Fruit fly (Drosophila melanogaster): ENCODE data around the gene beta-Spec.

Gene beta-Spec

DNA sequence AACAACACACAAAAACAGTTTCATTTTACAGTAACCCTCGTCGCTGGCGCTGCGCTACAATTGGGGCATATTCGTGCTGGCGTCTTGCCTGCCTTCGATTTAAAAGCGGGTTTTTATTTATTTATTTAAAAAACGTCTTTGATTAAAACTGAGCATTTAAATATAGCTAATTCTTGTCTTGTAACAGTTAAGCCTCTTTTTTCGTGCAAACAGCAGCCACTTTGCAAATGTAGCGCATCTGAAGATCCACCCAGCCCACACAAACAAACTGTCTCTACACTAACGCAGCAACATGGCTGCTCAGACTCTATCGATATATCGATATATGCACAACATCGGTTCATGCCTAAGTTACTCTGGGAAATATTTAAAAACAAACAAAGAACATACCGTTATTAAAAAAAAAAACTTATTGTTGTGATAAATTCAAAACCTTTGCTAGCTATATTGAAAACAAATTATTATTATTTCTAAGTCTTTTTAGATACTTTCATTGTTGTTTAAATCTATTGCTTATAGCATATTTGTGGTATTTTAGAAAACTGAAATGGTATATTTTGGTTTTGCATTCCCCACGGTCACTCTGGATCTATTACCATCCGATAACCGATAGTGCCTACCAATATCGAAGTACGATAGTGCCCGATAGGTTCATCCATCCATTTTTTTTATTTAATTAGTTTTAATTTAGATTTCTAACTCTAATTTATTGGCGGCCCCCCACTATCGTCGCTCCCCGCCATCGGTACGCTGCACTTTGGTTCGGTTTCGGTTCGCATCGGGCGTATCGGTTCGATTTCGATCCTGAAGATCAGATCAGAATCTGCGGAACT lies 45.8 kb downstream of the beta-Spec start, which contains the start of the genes CG8188 and par-6 (continued):
- peak; percentile 85 for TF ChIP-seq dmrt11E (tag; optimal IDR thresholded peaks at IDR 0.05)
- TF ChIP-seq crol (GFP tag; IDR thresholded peaks at IDR 0.05): no peak
- TF ChIP-seq CG1792 (GFP tag; optimal IDR thresholded peaks at IDR 0.05): peak; percentile 77
- peak; percentile 49 for TF ChIP-seq CG6654 (GFP tag; optimal IDR thresholded peaks at IDR 0.05)
- TF ChIP-seq mam (GFP tag; optimal IDR thresholded peaks at IDR 0.05): peak; percentile 92
- peak; percentile 81 for TF ChIP-seq gcm (GFP tag; optimal IDR thresholded peaks at IDR 0.05)
- peak; percentile 90 for TF ChIP-seq CG9817 (tag; optimal IDR thresholded peaks at IDR 0.05)
- TF ChIP-seq CG11504 (tag; optimal IDR thresholded peaks at IDR 0.05): peak; percentile 82
- peak; percentile 76 for TF ChIP-seq CG11085 (GFP tag; IDR thresholded peaks at IDR 0.05)
- TF ChIP-seq CG5245 (GFP tag; optimal IDR thresholded peaks at IDR 0.05): peak; percentile 70
- TF ChIP-seq CG7271 (tag; optimal IDR thresholded peaks at IDR 0.05): peak; percentile 31
- peak; percentile 46 for TF ChIP-seq CG1024 (GFP tag; IDR thresholded peaks at IDR 0.05)
- peak; percentile 89 for TF ChIP-seq esg (GFP tag; conservative IDR thresholded peaks at IDR 0.05)
- TF ChIP-seq Rfx (GFP tag; IDR thresholded peaks at IDR 0.05): peak; percentile 92
- TF ChIP-seq onecut (GFP tag; IDR thresholded peaks at IDR 0.05): peak; percentile 50
- no peak for TF ChIP-seq bigmax (GFP tag; optimal IDR thresholded peaks at IDR 0.05)
- peak; percentile 87 for TF ChIP-seq CG12942 (GFP tag; optimal IDR thresholded peaks at IDR 0.05)
- peak; percentile 84 for TF ChIP-seq CrebB (tag; optimal IDR thresholded peaks at IDR 0.05)
- TF ChIP-seq bsh (GFP tag; optimal IDR thresholded peaks at IDR 0.05): peak; percentile 51 to 86
- TF ChIP-seq CG12744 (GFP tag; optimal IDR thresholded peaks at IDR 0.05): peak; percentile 81
- no peak for TF ChIP-seq Hr39 (optimal IDR thresholded peaks at IDR 0.05)
- peak; percentile 90 for TF ChIP-seq ci (GFP tag; IDR thresholded peaks at IDR 0.05)
- TF ChIP-seq nom (GFP tag; optimal IDR thresholded peaks at IDR 0.05): peak; percentile 60
- TF ChIP-seq Bteb2 (GFP tag; optimal IDR thresholded peaks at IDR 0.05): peak; percentile 76
- TF ChIP-seq CG1602 (GFP tag; optimal IDR thresholded peaks at IDR 0.05): peak; percentile 90
- peak; percentile 79 for TF ChIP-seq ssp (GFP tag; IDR thresholded peaks at IDR 0.05)
- TF ChIP-seq CG15073 (GFP tag; optimal IDR thresholded peaks at IDR 0.05): peak; percentile 64
- peak; percentile 79 for TF ChIP-seq vfl (GFP tag; optimal IDR thresholded peaks at IDR 0.05)
- no peak for TF ChIP-seq cad (GFP tag; optimal IDR thresholded peaks at IDR 0.05)
- peak; percentile 99 for TF ChIP-seq Med (GFP tag)
- peak; percentile 80 for TF ChIP-seq HmgD (GFP tag; optimal IDR thresholded peaks at IDR 0.05)
- TF ChIP-seq org-1 (GFP tag; optimal IDR thresholded peaks at IDR 0.05): peak; percentile 68
- TF ChIP-seq chinmo (GFP tag; IDR thresholded peaks at IDR 0.05; ENCODE audit: partially characterized antibody): peak; percentile 68; the same call in 2 of the 4 replicates
- TF ChIP-seq tll (GFP tag; optimal IDR thresholded peaks at IDR 0.05): peak in 1 of 2 experiments; percentile 50
- TF ChIP-seq CG10565 (GFP tag; optimal IDR thresholded peaks at IDR 0.05): peak; percentile 44
- TF ChIP-seq disco-r (GFP tag; optimal IDR thresholded peaks at IDR 0.05): peak; percentile 63
- TF ChIP-seq mirr (GFP tag; optimal IDR thresholded peaks at IDR 0.05): peak; percentile 71
- TF ChIP-seq gem (tag; optimal IDR thresholded peaks at IDR 0.05): peak; percentile 91
- TF ChIP-seq Nf-YB (GFP tag; optimal IDR thresholded peaks at IDR 0.05): peak; percentile 65
- TF ChIP-seq CG11723 (GFP tag; optimal IDR thresholded peaks at IDR 0.05): peak; percentile 63
- TF ChIP-seq ranshi (GFP tag; IDR thresholded peaks at IDR 0.05): peak; percentile 87
- peak; percentile 88 for TF ChIP-seq Dad (GFP tag; optimal IDR thresholded peaks at IDR 0.05)
- TF ChIP-seq Meics (GFP tag; optimal IDR thresholded peaks at IDR 0.05): peak; percentile 82
- peak; percentile 88 for TF ChIP-seq az2 (GFP tag; optimal IDR thresholded peaks at IDR 0.05)
- TF ChIP-seq Adf1 (GFP tag; IDR thresholded peaks at IDR 0.05): peak; percentile 61
- TF ChIP-seq Chrac-16 (GFP tag; optimal IDR thresholded peaks at IDR 0.05): peak; percentile 91
- TF ChIP-seq CG3995 (GFP tag; optimal IDR thresholded peaks at IDR 0.05): peak; percentile 25
- peak; percentile 77 for TF ChIP-seq dm (GFP tag; optimal IDR thresholded peaks at IDR 0.05)
- peak; percentile 55 for TF ChIP-seq jing (GFP tag; optimal IDR thresholded peaks at IDR 0.05)
